Worm (Caenorhabditis elegans): ENCODE results near the gene H34I24.1.

DNA sequence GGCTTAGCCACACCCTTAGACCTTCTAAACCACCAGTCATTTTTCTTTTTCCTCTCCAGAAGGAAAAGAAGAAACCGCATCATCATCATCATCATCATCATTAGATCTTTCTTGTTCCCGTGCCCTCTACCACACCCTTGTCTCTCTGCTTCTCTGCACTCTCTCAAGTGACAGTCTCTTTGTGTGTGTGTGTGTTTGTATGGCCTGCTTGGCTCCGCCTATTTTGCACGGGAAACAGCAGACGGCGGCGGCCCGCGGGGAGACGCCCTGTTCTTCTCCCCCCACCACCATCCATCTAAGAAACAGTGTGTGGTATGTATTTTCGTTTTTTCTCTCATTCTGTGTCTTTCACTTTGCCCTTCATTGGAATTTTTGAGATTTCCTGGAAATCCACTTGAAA lies 25.0 kb downstream of the H34I24.1 start:
- TF ChIP-seq him-1 (tag; optimal IDR thresholded peaks at IDR 0.05) (no peak), W03F9.2 (tag; optimal IDR thresholded peaks at IDR 0.05) (peak; percentile 1), dao-5 (tag; optimal IDR thresholded peaks at IDR 0.05) (no peak)

Measured in whole organism, L4/young adult.